Worm (Caenorhabditis elegans) whole organism, midembryonic: ENCODE measurements around the gene srz-60.
"Not testable (repeated sequence)": the region's sequence is repeated elsewhere in the genome, so short reads cannot be mapped to it uniquely, and the experiment has no call there.

ENCODE experiments used
- cog-1 ChIP-seq: sonication (generic microtip); optimal IDR thresholded peaks from 2 replicates; lab custom pipeline; 2016; ENCODE audit warnings: missing genetic modification characterization, missing compliant biosample characterization
- flt-1 ChIP-seq: fragments of 200-800 bp; sonication (Bioruptor generic); IDR thresholded peaks from 2 replicates; pipeline ENCODE4 v1.3.6; 2022; ENCODE audit warnings: missing genetic modification characterization, missing compliant biosample characterization
- tab-1 ChIP-seq: fragments of 200-800 bp; sonication (Bioruptor generic); IDR thresholded peaks from 2 replicates; pipeline ENCODE4 v1.3.6; 2022; ENCODE audit warnings: missing genetic modification characterization, missing compliant biosample characterization

DNA sequence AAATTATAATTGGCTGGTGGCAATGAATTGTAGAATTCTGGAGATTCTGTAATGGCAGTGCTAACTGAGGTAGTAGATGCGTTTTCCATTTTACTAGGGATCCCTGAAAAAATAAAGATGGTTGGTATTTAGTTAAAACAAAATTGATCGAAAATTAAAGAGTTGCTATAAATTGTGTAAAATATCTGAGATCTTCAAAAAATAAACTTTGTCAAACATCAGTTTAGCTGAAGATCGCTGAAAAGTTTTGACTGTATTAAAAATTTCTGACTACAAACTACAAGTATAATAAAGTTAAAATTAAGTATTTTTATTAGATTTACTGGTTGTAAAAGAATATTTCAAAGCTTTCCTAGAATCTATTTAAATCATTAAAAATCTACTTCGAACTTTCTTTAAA, 38.7 kb upstream of the srz-60 start, which contains the start of gene B0546.5:
- TF ChIP-seq tab-1 (GFP tag; lab: Robert Waterston, UW); cog-1 (tag; lab: Kevin White, UChicago); flt-1: not testable (repeated sequence)
